Fruit fly (Drosophila melanogaster) whole organism, embryonic: Measurements from ENCODE around the gene Arp10.

ENCODE experiments used
- BEAF-32 ChIP-seq: fragments of 200-800 bp; sonication (Bioruptor generic); optimal IDR thresholded peaks from 3 replicates; lab custom pipeline; 2017; ENCODE audit warnings: missing biosample characterization, missing genetic modification characterization, mild to moderate bottlenecking, moderate library complexity, missing genetic modification reagents
- CG10209 ChIP-seq: fragments of 200-800 bp; sonication (Bioruptor generic); optimal IDR thresholded peaks from 3 replicates; lab custom pipeline; 2017; ENCODE audit warnings: missing biosample characterization, mild to moderate bottlenecking, missing genetic modification characterization, missing genetic modification reagents
- CG10274 ChIP-seq: fragments of 200-800 bp; sonication (Bioruptor generic); optimal IDR thresholded peaks from 3 replicates; lab custom pipeline; 2017; ENCODE audit warnings: missing biosample characterization, mild to moderate bottlenecking, missing genetic modification characterization
- CG10462 ChIP-seq: fragments of 200-800 bp; sonication (Bioruptor generic); optimal IDR thresholded peaks from 2 replicates; lab custom pipeline; 2016; ENCODE audit warnings: missing biosample characterization, missing genetic modification characterization
- CG10565 ChIP-seq: fragments of 200-800 bp; sonication (Bioruptor generic); optimal IDR thresholded peaks from 3 replicates; lab custom pipeline; 2016; ENCODE audit warnings: missing biosample characterization, mild to moderate bottlenecking, missing genetic modification characterization
- CG12769 ChIP-seq: fragments of 200-800 bp; sonication (Bioruptor generic); optimal IDR thresholded peaks from 2 replicates; lab custom pipeline; 2019; ENCODE audit warnings: missing biosample characterization, mild to moderate bottlenecking, missing genetic modification characterization, moderate library complexity
- CG13296 ChIP-seq: fragments of 200-800 bp; sonication (Bioruptor generic); optimal IDR thresholded peaks from 3 replicates; lab custom pipeline; 2018; ENCODE audit warnings: missing biosample characterization, mild to moderate bottlenecking, missing genetic modification characterization
- CG13894 ChIP-seq: fragments of 200-800 bp; sonication (Bioruptor generic); optimal IDR thresholded peaks from 3 replicates; lab custom pipeline; 2018; ENCODE audit warnings: missing biosample characterization, mild to moderate bottlenecking, missing genetic modification characterization, moderate library complexity
- CG15073 ChIP-seq: fragments of 200-800 bp; sonication (Bioruptor generic); optimal IDR thresholded peaks from 2 replicates; lab custom pipeline; 2016; ENCODE audit warnings: missing biosample characterization, missing genetic modification characterization
- CG2875 ChIP-seq: fragments of 200-800 bp; sonication (Bioruptor generic); optimal IDR thresholded peaks from 2 replicates; lab custom pipeline; 2017; ENCODE audit warnings: missing biosample characterization, mild to moderate bottlenecking, missing genetic modification characterization, missing genetic modification reagents
- CG32532 ChIP-seq: fragments of 200-800 bp; sonication (Bioruptor generic); IDR thresholded peaks from 2 replicates; pipeline ENCODE4 v1.3.6; 2022; ENCODE audit warnings: missing biosample characterization, missing genetic modification characterization
- CG3995 ChIP-seq: fragments of 200-800 bp; sonication (Bioruptor generic); optimal IDR thresholded peaks from 3 replicates; lab custom pipeline; 2016; ENCODE audit warnings: missing biosample characterization, missing genetic modification characterization
- CG5180 ChIP-seq: fragments of 200-800 bp; sonication (Bioruptor generic); optimal IDR thresholded peaks from 3 replicates; lab custom pipeline; 2017; ENCODE audit warnings: missing biosample characterization, missing genetic modification characterization, mild to moderate bottlenecking, moderate library complexity, missing genetic modification reagents
- CG7745 ChIP-seq: fragments of 200-800 bp; sonication (Bioruptor generic); optimal IDR thresholded peaks from 2 replicates; lab custom pipeline; 2018; ENCODE audit warnings: missing biosample characterization, mild to moderate bottlenecking, missing genetic modification characterization, moderate library complexity
- CG8924 ChIP-seq: fragments of 200-800 bp; optimal IDR thresholded peaks from 3 replicates; lab custom pipeline; 2019; ENCODE audit warnings: missing biosample characterization, mild to moderate bottlenecking, missing genetic modification characterization, moderate library complexity
- Dbx ChIP-seq: fragments of 200-800 bp; sonication (Bioruptor generic); IDR thresholded peaks from 3 replicates; pipeline ENCODE4 v1.3.6; 2022; ENCODE audit warnings: missing biosample characterization, missing genetic modification characterization
- GATAe ChIP-seq: fragments of 200-800 bp; sonication (Bioruptor generic); conservative IDR thresholded peaks from 2 replicates; pipeline ENCODE4 v1.3.6; 2022; ENCODE audit warnings: missing biosample characterization, missing genetic modification characterization
- Gug ChIP-seq: fragments of 200-800 bp; sonication (Bioruptor generic); IDR thresholded peaks from 4 replicates; pipeline ENCODE4 v1.3.6; 2022; ENCODE audit warnings: missing biosample characterization, missing genetic modification characterization
- HmgD ChIP-seq: fragments of 200-800 bp; sonication (Bioruptor generic); optimal IDR thresholded peaks from 3 replicates; lab custom pipeline; 2016; ENCODE audit warnings: missing biosample characterization, missing genetic modification characterization
- MBD-R2 ChIP-seq: fragments of 200-800 bp; sonication (Bioruptor generic); IDR thresholded peaks from 2 replicates; pipeline ENCODE4 v1.3.6; 2022; ENCODE audit warnings: missing biosample characterization, missing genetic modification characterization
- Mrtf ChIP-seq: fragments of 200-800 bp; sonication (Bioruptor generic); IDR thresholded peaks from 3 replicates; pipeline ENCODE4 v1.3.6; 2022; ENCODE audit warnings: missing biosample characterization, missing genetic modification characterization
- NC2α ChIP-seq: fragments of 200-800 bp; sonication (Bioruptor generic); optimal IDR thresholded peaks from 2 replicates; lab custom pipeline; 2016; ENCODE audit warnings: missing biosample characterization, missing genetic modification characterization
- NK7.1 ChIP-seq: fragments of 200-800 bp; sonication (Bioruptor generic); optimal IDR thresholded peaks from 3 replicates; lab custom pipeline; 2016; ENCODE audit warnings: missing biosample characterization, missing genetic modification characterization
- PHDP ChIP-seq: fragments of 200-800 bp; sonication (Bioruptor generic); optimal IDR thresholded peaks from 3 replicates; lab custom pipeline; 2018; ENCODE audit warnings: missing biosample characterization, mild to moderate bottlenecking, missing genetic modification characterization, moderate library complexity
- Scr ChIP-seq: fragments of 200-800 bp; sonication (Bioruptor generic); IDR thresholded peaks from 2 replicates; pipeline ENCODE4 v1.3.6; 2022; ENCODE audit warnings: missing biosample characterization, missing genetic modification characterization; ENCODE audit not compliant: partially characterized antibody
- Taf1 ChIP-seq: fragments of 200-800 bp; sonication (Bioruptor generic); IDR thresholded peaks from 2 replicates; pipeline ENCODE4 v1.3.6; 2022; ENCODE audit warnings: missing biosample characterization, missing genetic modification characterization
- Xbp1 ChIP-seq: fragments of 200-800 bp; sonication (Bioruptor generic); optimal IDR thresholded peaks from 3 replicates; lab custom pipeline; 2016; ENCODE audit warnings: missing biosample characterization, mild to moderate bottlenecking, missing genetic modification characterization
- ase ChIP-seq: fragments of 200-800 bp; sonication (Bioruptor generic); IDR thresholded peaks from 3 replicates; pipeline ENCODE4 v1.3.6; 2022; ENCODE audit warnings: missing biosample characterization, missing genetic modification characterization
- bab2 ChIP-seq: fragments of 200-800 bp; sonication (Bioruptor generic); optimal IDR thresholded peaks from 2 replicates; lab custom pipeline; 2016; ENCODE audit warnings: missing biosample characterization, missing genetic modification characterization
- cas ChIP-seq: fragments of 200-800 bp; sonication (Bioruptor generic); IDR thresholded peaks from 2 replicates; pipeline ENCODE4 v1.3.6; 2022; ENCODE audit warnings: missing biosample characterization, missing genetic modification characterization
- cato ChIP-seq: fragments of 200-800 bp; sonication (Bioruptor generic); optimal IDR thresholded peaks from 2 replicates; lab custom pipeline; 2016; ENCODE audit warnings: missing biosample characterization, missing genetic modification characterization, borderline replicate concordance
- caup ChIP-seq: fragments of 200-800 bp; sonication (Bioruptor generic); optimal IDR thresholded peaks from 3 replicates; lab custom pipeline; 2017; ENCODE audit warnings: missing biosample characterization, mild to moderate bottlenecking, missing genetic modification characterization, moderate library complexity; ENCODE audit not compliant: severe bottlenecking
- cg ChIP-seq: fragments of 200-800 bp; sonication (Bioruptor generic); optimal IDR thresholded peaks from 3 replicates; lab custom pipeline; 2019; ENCODE audit warnings: missing biosample characterization, mild to moderate bottlenecking, missing genetic modification characterization, moderate library complexity
- chn ChIP-seq: fragments of 200-800 bp; sonication (Bioruptor generic); optimal IDR thresholded peaks from 2 replicates; lab custom pipeline; 2016; ENCODE audit warnings: missing biosample characterization, missing genetic modification characterization
- en ChIP-seq: fragments of 200-800 bp; sonication (Bioruptor generic); optimal IDR thresholded peaks from 2 replicates; lab custom pipeline; 2016; ENCODE audit warnings: missing biosample characterization, missing genetic modification characterization
- hbn ChIP-seq: fragments of 200-800 bp; sonication (Bioruptor generic); IDR thresholded peaks from 2 replicates; pipeline ENCODE4 v1.3.6; 2022; ENCODE audit warnings: missing biosample characterization, missing genetic modification characterization; ENCODE audit not compliant: partially characterized antibody
- insv ChIP-seq, 2 experiments: fragments of 200-800 bp; sonication (Bioruptor generic); optimal IDR thresholded peaks; 3 replicates each; lab custom pipeline; 2016 to 2018; ENCODE audit warnings: missing biosample characterization in 2 of 2, missing genetic modification characterization in 2 of 2
- kni ChIP-seq: fragments of 200-800 bp; sonication (Bioruptor generic); optimal IDR thresholded peaks from 3 replicates; lab custom pipeline; 2017; ENCODE audit warnings: mild to moderate bottlenecking, missing biosample characterization, missing genetic modification reagents, missing genetic modification characterization
- odd ChIP-seq: fragments of 200-800 bp; sonication (Bioruptor generic); optimal IDR thresholded peaks from 2 replicates; lab custom pipeline; 2017; ENCODE audit warnings: missing biosample characterization, mild to moderate bottlenecking, missing genetic modification characterization
- pum ChIP-seq: fragments of 200-800 bp; sonication (Bioruptor generic); optimal IDR thresholded peaks from 2 replicates; lab custom pipeline; 2016; ENCODE audit warnings: missing biosample characterization, missing genetic modification characterization
- rib ChIP-seq: fragments of 200-800 bp; sonication (Bioruptor generic); IDR thresholded peaks from 2 replicates; pipeline ENCODE4 v1.3.6; 2022; ENCODE audit warnings: missing biosample characterization, missing genetic modification characterization
- stc ChIP-seq: fragments of 200-800 bp; sonication (Bioruptor generic); IDR thresholded peaks from 2 replicates; pipeline ENCODE4 v1.3.6; 2022; ENCODE audit warnings: missing biosample characterization, missing genetic modification characterization
- stwl ChIP-seq: fragments of 200-800 bp; sonication (Bioruptor generic); optimal IDR thresholded peaks from 3 replicates; lab custom pipeline; 2018; ENCODE audit warnings: missing biosample characterization, mild to moderate bottlenecking, missing genetic modification characterization, moderate library complexity
- tio ChIP-seq: fragments of 200-800 bp; sonication (Bioruptor generic); optimal IDR thresholded peaks from 2 replicates; lab custom pipeline; 2017; ENCODE audit warnings: missing biosample characterization, missing genetic modification characterization, inconsistent platforms
- unc-4 ChIP-seq: fragments of 200-800 bp; sonication (Bioruptor generic); IDR thresholded peaks from 2 replicates; pipeline ENCODE4 v1.3.6; 2022; ENCODE audit warnings: missing biosample characterization, missing genetic modification characterization; ENCODE audit not compliant: partially characterized antibody
- vfl ChIP-seq: fragments of 200-800 bp; sonication (Bioruptor generic); optimal IDR thresholded peaks from 2 replicates; lab custom pipeline; 2016; ENCODE audit warnings: missing biosample characterization, missing genetic modification characterization
- wor ChIP-seq: fragments of 200-800 bp; sonication (Bioruptor generic); IDR thresholded peaks from 2 replicates; pipeline ENCODE4 v1.3.6; 2022; ENCODE audit warnings: missing biosample characterization, missing genetic modification characterization

Gene Arp10

DNA sequence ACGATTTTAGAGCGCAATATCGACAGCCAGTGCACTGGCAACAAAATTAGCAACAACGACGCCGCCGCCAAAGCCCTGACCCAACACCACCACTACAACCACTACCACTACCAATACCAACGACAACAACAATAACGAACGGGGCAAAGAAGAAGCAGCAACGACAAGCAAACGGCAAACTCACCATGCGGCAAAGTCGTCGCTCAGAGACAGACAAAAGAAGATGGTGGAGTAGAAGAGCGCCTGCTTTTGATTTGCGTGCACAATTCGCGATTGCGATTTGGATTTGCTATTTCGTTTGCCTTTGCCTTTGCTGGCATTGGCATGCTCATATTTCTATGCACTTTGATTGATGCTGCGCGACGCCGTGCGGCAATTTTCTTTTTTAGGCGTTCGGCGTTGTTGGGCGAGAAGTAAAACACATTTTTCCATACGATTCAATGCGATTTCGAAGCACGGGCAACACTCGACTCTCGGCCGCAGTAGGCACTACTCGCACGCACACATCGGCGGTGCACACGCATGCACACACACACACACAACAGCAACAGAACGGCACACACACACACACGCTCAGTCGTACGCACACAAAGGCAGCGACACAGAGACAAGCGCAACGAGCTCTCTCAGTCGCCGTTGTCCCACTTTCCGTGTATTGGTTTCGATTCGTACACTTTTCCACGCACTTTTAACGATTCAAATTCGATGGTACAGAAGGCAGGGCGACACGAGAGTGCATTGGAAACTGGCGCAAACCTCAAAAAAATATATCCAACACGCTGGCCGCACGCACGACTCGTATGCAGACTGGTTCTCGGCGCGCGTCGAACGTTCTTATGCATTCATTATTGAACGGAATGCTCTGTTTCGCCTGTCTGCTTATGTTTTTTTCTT is 8.3 kb downstream of the Arp10 start (continued):
- TF ChIP-seq rib (GFP tag; lab: Robert Waterston, UW) (peak; percentile 34; the same call in 1 of the 2 replicates), chn (GFP tag; lab: Kevin White, UChicago) (no peak)

DNA sequence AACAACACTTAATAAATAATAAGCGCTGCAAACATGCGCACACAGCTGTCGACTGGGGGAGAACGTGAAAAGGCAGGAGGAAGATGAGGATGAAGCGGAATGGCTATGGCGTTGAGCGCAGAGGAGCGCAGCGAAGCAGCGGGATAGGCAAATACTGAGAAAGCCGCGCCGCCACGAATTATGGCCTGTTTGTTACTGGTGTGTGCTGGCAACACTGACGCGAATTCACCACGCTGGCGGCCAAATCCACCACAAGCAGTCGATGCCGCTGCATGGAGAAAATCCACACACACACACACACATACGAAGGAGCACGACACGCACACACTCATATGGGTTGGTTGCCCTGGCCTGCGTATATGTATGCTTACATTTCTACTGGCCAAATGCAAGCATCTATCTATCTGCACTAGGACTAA is 9.0 kb downstream of the Arp10 start:
- TF ChIP-seq ase (no peak), cato (GFP tag; lab: Kevin White, UChicago) (no peak), Dbx (GFP tag; lab: Robert Waterston, UW) (no peak), NK7.1 (no peak), tio (GFP tag; lab: Kevin White, UChicago) (no peak), GATAe (GFP tag; lab: Robert Waterston, UW) (no peak), Gug (GFP tag; lab: Robert Waterston, UW) (no peak), CG13296 (GFP tag; lab: Kevin White, UChicago) (no peak), CG10565 (no peak), PHDP (tag; lab: Kevin White, UChicago) (no peak), CG32532 (GFP tag; lab: Robert Waterston, UW) (peak; percentile 27; the same call in 1 of the 2 replicates), CG7745 (tag; lab: Kevin White, UChicago) (no peak), CG10209 (GFP tag; lab: Kevin White, UChicago) (no peak), insv (GFP tag; optimal IDR thresholded peaks at IDR 0.05; lab: Kevin White, UChicago) (peak in 1 of 2 experiments; percentile 17), Mrtf (GFP tag; lab: Robert Waterston, UW) (no peak), bab2 (no peak), CG15073 (GFP tag; lab: Kevin White, UChicago) (no peak), cas (GFP tag; lab: Robert Waterston, UW) (no peak), BEAF-32 (GFP tag; lab: Kevin White, UChicago) (no peak), CG2875 (GFP tag; lab: Kevin White, UChicago) (no peak), kni (GFP tag; lab: Kevin White, UChicago) (no peak), Taf1 (GFP tag; lab: Robert Waterston, UW) (no peak), NC2α (GFP tag; lab: Kevin White, UChicago) (no peak), en (GFP tag; lab: Kevin White, UChicago) (no peak), odd (no peak), cg (peak; percentile 94), vfl (GFP tag; lab: Kevin White, UChicago) (no peak), hbn (no peak), stwl (peak; percentile 7), Scr (GFP tag; lab: Robert Waterston, UW) (no peak), pum (GFP tag; lab: Kevin White, UChicago) (no peak), CG5180 (GFP tag; lab: Kevin White, UChicago) (no peak), CG10274 (GFP tag; lab: Kevin White, UChicago) (no peak), MBD-R2 (peak; percentile 17; the same call in 1 of the 2 replicates), unc-4 (GFP tag; lab: Robert Waterston, UW) (no peak), CG12769 (no peak), Xbp1 (GFP tag; lab: Kevin White, UChicago) (no peak), CG13894 (tag; lab: Kevin White, UChicago) (no peak), CG10462 (GFP tag; lab: Kevin White, UChicago) (no peak), caup (GFP tag; lab: Kevin White, UChicago) (no peak), CG8924 (tag; lab: Kevin White, UChicago) (no peak), CG3995 (no peak), HmgD (GFP tag; lab: Kevin White, UChicago) (peak; percentile 10), chn (GFP tag; lab: Kevin White, UChicago) (no peak), wor (GFP tag; lab: Robert Waterston, UW) (no peak), stc (no peak)
